Worm (Caenorhabditis elegans) whole organism, L1 larva: ENCODE data around the gene ZK1290.7.

ENCODE experiments used
- C04F5.9 ChIP-seq: sonication (generic microtip); optimal IDR thresholded peaks from 2 replicates; lab custom pipeline; 2016; ENCODE audit warnings: missing genetic modification characterization, missing compliant biosample characterization
- C16A3.4 ChIP-seq: fragments of 150-350 bp; optimal IDR thresholded peaks from 2 replicates; lab custom pipeline; 2014; ENCODE audit warnings: missing biosample characterization, missing genetic modification characterization
- Y116A8C.19 ChIP-seq: sonication (generic microtip); optimal IDR thresholded peaks from 2 replicates; lab custom pipeline; 2016; ENCODE audit warnings: missing compliant biosample characterization, missing genetic modification characterization, borderline replicate concordance
- aha-1 ChIP-seq: fragments of 150-350 bp; optimal IDR thresholded peaks from 2 replicates; lab custom pipeline; 2014; ENCODE audit warnings: missing biosample characterization, missing genetic modification characterization
- ama-1 ChIP-seq: fragments of 150-350 bp; optimal IDR thresholded peaks from 2 replicates; lab custom pipeline; 2014
- blmp-1 ChIP-seq: fragments of 150-350 bp; optimal IDR thresholded peaks from 2 replicates; lab custom pipeline; 2014; ENCODE audit warnings: missing biosample characterization, missing genetic modification characterization
- ceh-63 ChIP-seq: fragments of 200-800 bp; sonication (Bioruptor generic); optimal IDR thresholded peaks from 2 replicates; lab custom pipeline; 2018; ENCODE audit warnings: mild to moderate bottlenecking, missing genetic modification characterization, missing compliant biosample characterization
- ceh-8 ChIP-seq: fragments of 200-800 bp; sonication (Bioruptor generic); optimal IDR thresholded peaks from 2 replicates; lab custom pipeline; 2018; ENCODE audit warnings: mild to moderate bottlenecking, missing genetic modification characterization, moderate library complexity, missing compliant biosample characterization
- ceh-90 ChIP-seq: sonication (generic microtip); optimal IDR thresholded peaks from 2 replicates; lab custom pipeline; 2016; ENCODE audit warnings: missing genetic modification characterization, missing compliant biosample characterization
- ces-1 ChIP-seq: fragments of 150-350 bp; optimal IDR thresholded peaks from 2 replicates; lab custom pipeline; 2014; ENCODE audit warnings: missing biosample characterization, missing genetic modification reagents, missing genetic modification characterization
- dpl-1 ChIP-seq, 3 experiments: fragments of 150-350 bp in 2 of 3; sonication (generic microtip) in 1 of 3; optimal IDR thresholded peaks; 2 replicates each; lab custom pipeline; 2014 to 2017; ENCODE audit warnings: missing biosample characterization in 3 of 3, missing genetic modification characterization in 3 of 3, missing genetic modification reagents in 3 of 3
- efl-1 ChIP-seq, 4 experiments: fragments of 150-350 bp; optimal IDR thresholded peaks in 3 of 4; peaks in 1 of 4; 1 replicate in 1 of 4; 2 replicates in 3 of 4; lab custom pipeline; 2014; ENCODE audit warnings: missing biosample characterization in 2 of 4, missing genetic modification characterization in 2 of 4, missing genetic modification reagents in 2 of 4
- elt-2 ChIP-seq: sonication (generic microtip); optimal IDR thresholded peaks from 2 replicates; lab custom pipeline; 2016; ENCODE audit warnings: missing genetic modification characterization, mild to moderate bottlenecking, inconsistent platforms, missing compliant biosample characterization, missing genetic modification reagents
- ets-5 ChIP-seq: fragments of 200-800 bp; sonication (Bioruptor generic); IDR thresholded peaks from 2 replicates; pipeline ENCODE4 v1.3.6; 2022; ENCODE audit warnings: missing genetic modification characterization, missing compliant biosample characterization
- fkh-8 ChIP-seq: sonication (generic microtip); optimal IDR thresholded peaks from 2 replicates; lab custom pipeline; 2016; ENCODE audit warnings: mild to moderate bottlenecking, missing genetic modification characterization, missing compliant biosample characterization
- fos-1 ChIP-seq: fragments of 150-350 bp; optimal IDR thresholded peaks from 2 replicates; lab custom pipeline; 2014; ENCODE audit warnings: missing biosample characterization, missing genetic modification characterization
- hlh-17 ChIP-seq: fragments of 200-800 bp; sonication (Bioruptor generic); optimal IDR thresholded peaks from 2 replicates; lab custom pipeline; 2018; ENCODE audit warnings: missing genetic modification characterization, mild to moderate bottlenecking, missing compliant biosample characterization, moderate library complexity, borderline replicate concordance
- hlh-4 ChIP-seq: sonication (generic microtip); optimal IDR thresholded peaks from 2 replicates; lab custom pipeline; 2016; ENCODE audit warnings: mild to moderate bottlenecking, missing genetic modification characterization, missing compliant biosample characterization
- lin-35 ChIP-seq, 2 experiments: fragments of 150-350 bp; optimal IDR thresholded peaks; 2 replicates each; lab custom pipeline; 2014; ENCODE audit warnings: missing biosample characterization in 2 of 2, missing genetic modification characterization in 2 of 2, missing genetic modification reagents in 2 of 2
- lir-3 ChIP-seq: sonication (generic microtip); optimal IDR thresholded peaks from 2 replicates; lab custom pipeline; 2016; ENCODE audit warnings: mild to moderate bottlenecking, missing genetic modification characterization, moderate library complexity, missing compliant biosample characterization; ENCODE audit not compliant: poor library complexity
- mef-2 ChIP-seq: fragments of 150-350 bp; optimal IDR thresholded peaks from 2 replicates; lab custom pipeline; 2014; ENCODE audit warnings: missing biosample characterization, missing genetic modification characterization
- nhr-11 ChIP-seq: fragments of 150-350 bp; optimal IDR thresholded peaks from 2 replicates; lab custom pipeline; 2014; ENCODE audit warnings: missing biosample characterization, missing genetic modification characterization
- nhr-12 ChIP-seq: sonication (generic microtip); optimal IDR thresholded peaks from 2 replicates; lab custom pipeline; 2017; ENCODE audit warnings: missing biosample characterization, missing genetic modification characterization
- nhr-20 ChIP-seq: sonication (generic microtip); optimal IDR thresholded peaks from 2 replicates; lab custom pipeline; 2016; ENCODE audit warnings: mild to moderate bottlenecking, missing genetic modification characterization, missing compliant biosample characterization
- nhr-237 ChIP-seq: fragments of 150-350 bp; optimal IDR thresholded peaks from 2 replicates; lab custom pipeline; 2014; ENCODE audit warnings: missing biosample characterization, missing genetic modification characterization
- nhr-28 ChIP-seq: fragments of 150-350 bp; optimal IDR thresholded peaks from 2 replicates; lab custom pipeline; 2014; ENCODE audit warnings: missing biosample characterization, missing genetic modification characterization
- nhr-76 ChIP-seq: sonication (generic microtip); optimal IDR thresholded peaks from 2 replicates; lab custom pipeline; 2017; ENCODE audit warnings: missing biosample characterization, missing genetic modification characterization
- nhr-84 ChIP-seq: sonication (generic microtip); optimal IDR thresholded peaks from 2 replicates; lab custom pipeline; 2017; ENCODE audit warnings: missing biosample characterization, missing genetic modification characterization
- nhr-85 ChIP-seq: sonication (generic microtip); peaks from one replicate; lab custom pipeline; 2016; ENCODE audit warnings: missing genetic modification characterization, inconsistent platforms, missing compliant biosample characterization
- nhr-90 ChIP-seq: sonication (generic microtip); optimal IDR thresholded peaks from 2 replicates; lab custom pipeline; 2016; ENCODE audit warnings: mild to moderate bottlenecking, missing genetic modification characterization, missing compliant biosample characterization; ENCODE audit not compliant: poor library complexity
- rnt-1 ChIP-seq: sonication (generic microtip); optimal IDR thresholded peaks from 2 replicates; lab custom pipeline; 2016; ENCODE audit warnings: mild to moderate bottlenecking, missing genetic modification characterization, moderate library complexity, missing compliant biosample characterization
- sox-4 ChIP-seq: sonication (generic microtip); optimal IDR thresholded peaks from 2 replicates; lab custom pipeline; 2016; ENCODE audit warnings: missing genetic modification characterization, missing compliant biosample characterization
- tlp-1 ChIP-seq: fragments of 150-350 bp; optimal IDR thresholded peaks from 2 replicates; lab custom pipeline; 2014; ENCODE audit warnings: missing biosample characterization, missing genetic modification characterization
- unc-130 ChIP-seq: fragments of 150-350 bp; optimal IDR thresholded peaks from 2 replicates; lab custom pipeline; 2017; ENCODE audit warnings: missing biosample characterization, missing genetic modification characterization, inconsistent platforms
- unc-30 ChIP-seq: sonication (generic microtip); optimal IDR thresholded peaks from 2 replicates; lab custom pipeline; 2017; ENCODE audit warnings: missing biosample characterization, missing genetic modification characterization
- unc-62 ChIP-seq: fragments of 150-350 bp; optimal IDR thresholded peaks from 2 replicates; lab custom pipeline; 2014; ENCODE audit warnings: missing biosample characterization, missing genetic modification reagents, missing genetic modification characterization
- unc-86 ChIP-seq: sonication (generic microtip); optimal IDR thresholded peaks from 2 replicates; lab custom pipeline; 2016; ENCODE audit warnings: missing genetic modification characterization, missing compliant biosample characterization
- unc-98 ChIP-seq: fragments of 200-800 bp; sonication (Bioruptor generic); IDR thresholded peaks from 2 replicates; pipeline ENCODE4 v1.3.6; 2022; ENCODE audit warnings: missing genetic modification characterization, missing compliant biosample characterization
- vab-15 ChIP-seq: sonication (generic microtip); optimal IDR thresholded peaks from 2 replicates; lab custom pipeline; 2017; ENCODE audit warnings: missing genotype, mild to moderate bottlenecking, missing genetic modification characterization, missing compliant biosample characterization
- zag-1 ChIP-seq: fragments of 150-350 bp; optimal IDR thresholded peaks from 2 replicates; lab custom pipeline; 2014; ENCODE audit warnings: missing biosample characterization, missing genetic modification characterization
- zip-4 ChIP-seq: fragments of 200-800 bp; sonication (Bioruptor generic); optimal IDR thresholded peaks from 2 replicates; lab custom pipeline; 2018; ENCODE audit warnings: mild to moderate bottlenecking, missing genetic modification characterization, moderate library complexity, missing compliant biosample characterization
- ztf-4 ChIP-seq: fragments of 150-350 bp; optimal IDR thresholded peaks from 2 replicates; lab custom pipeline; 2014; ENCODE audit warnings: missing biosample characterization, missing genetic modification characterization

Gene ZK1290.7

DNA sequence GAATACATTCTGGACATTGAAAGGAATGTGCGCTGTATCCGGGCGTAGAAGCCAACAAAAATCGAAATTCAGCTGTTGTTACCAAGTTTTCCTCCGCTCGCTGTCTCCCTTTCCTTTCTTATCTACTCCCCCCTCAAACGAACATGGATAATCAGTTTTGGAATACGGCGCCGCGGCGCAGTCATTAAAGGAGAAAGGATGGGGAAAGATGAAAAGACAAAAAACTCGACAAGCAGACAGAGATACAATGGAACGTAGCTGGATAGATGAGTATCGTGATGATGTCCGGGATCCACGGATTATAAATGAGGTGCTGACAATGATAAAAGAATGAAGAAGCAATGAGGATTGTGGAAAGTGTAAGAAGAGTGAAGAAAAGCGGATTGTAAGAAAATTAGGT, 20.0 kb upstream of the ZK1290.7 start:
- no peak for TF ChIP-seq nhr-12
- peak; percentile 17 for TF ChIP-seq ztf-4 (tag; lab: Kevin White, UChicago)
- peak; percentile 85 for TF ChIP-seq ama-1 (lab: Kevin White, UChicago)
- TF ChIP-seq unc-98 (GFP tag; lab: Robert Waterston, UW) = no peak
- peak; percentile 97 for TF ChIP-seq blmp-1
- no peak for TF ChIP-seq C16A3.4 (tag; lab: Kevin White, UChicago)

DNA sequence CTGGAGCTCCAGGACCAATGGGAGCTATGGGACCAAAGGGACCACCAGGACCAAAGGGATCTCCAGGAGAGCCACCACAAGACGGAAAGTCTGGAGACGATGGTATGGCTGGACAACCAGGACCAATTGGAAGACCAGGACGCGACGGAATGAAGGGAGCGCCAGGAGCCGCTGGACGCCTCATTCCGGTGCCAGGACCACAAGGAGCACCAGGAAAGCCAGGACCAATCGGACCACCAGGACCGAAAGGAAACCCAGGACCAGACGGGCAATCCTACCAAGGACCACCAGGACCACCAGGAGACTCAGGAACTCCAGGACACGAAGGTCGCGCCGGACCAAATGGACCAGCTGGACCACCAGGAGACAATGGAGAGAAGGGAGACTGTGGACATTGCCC, 19.4 kb upstream of the ZK1290.7 start:
- TF ChIP-seq fos-1 (tag; lab: Kevin White, UChicago) (no peak), mef-2 (tag; lab: Kevin White, UChicago) (no peak), rnt-1 (tag; lab: Kevin White, UChicago) (no peak), nhr-11 (tag; lab: Kevin White, UChicago) (no peak), nhr-90 (tag; lab: Kevin White, UChicago) (no peak), fkh-8 (tag; lab: Kevin White, UChicago) (no peak), nhr-85 (tag; lab: Kevin White, UChicago) (no peak), lir-3 (tag; lab: Kevin White, UChicago) (no peak), nhr-237 (tag; lab: Kevin White, UChicago) (no peak), nhr-84 (no peak), ces-1 (GFP tag; lab: Kevin White, UChicago) (no peak), ztf-4 (tag; lab: Kevin White, UChicago) (no peak)
- TF ChIP-seq, all 84 proteins: peak for 0

DNA sequence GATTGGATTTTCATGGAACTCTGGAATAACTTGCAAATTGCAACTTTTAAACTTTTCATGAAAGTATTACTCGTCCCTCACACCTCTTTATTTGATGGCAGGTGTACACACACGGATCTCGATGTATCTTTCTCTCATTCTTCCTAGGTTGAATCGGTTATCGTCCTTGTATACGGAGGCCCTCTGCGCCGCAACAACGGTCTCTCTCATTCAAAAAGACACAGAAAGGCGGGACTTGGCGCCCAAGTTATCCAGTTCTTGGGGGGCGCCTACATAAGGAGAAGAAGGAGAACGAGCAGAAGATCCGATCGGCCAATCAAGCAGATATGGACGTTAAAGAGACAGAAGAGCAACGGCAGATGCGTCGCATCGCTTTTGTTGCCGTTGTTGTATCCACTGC, 18.4 kb upstream of the ZK1290.7 start, which contains the start of gene rol-8:
Gene rol-8 (plus strand): TSS at position 301 of the 400 bp plus-strand sequence.
- TF ChIP-seq tlp-1 (no peak), blmp-1 (peak; percentile 9)

- peak; percentile 58 for TF ChIP-seq blmp-1
- no peak for TF ChIP-seq tlp-1
- no peak for TF ChIP-seq nhr-28
- TF ChIP-seq elt-2 (tag; lab: Kevin White, UChicago) = no peak
Observed at ce11 chrII:7542952-7543351, 17.6 kb upstream of the ZK1290.7 start.

DNA sequence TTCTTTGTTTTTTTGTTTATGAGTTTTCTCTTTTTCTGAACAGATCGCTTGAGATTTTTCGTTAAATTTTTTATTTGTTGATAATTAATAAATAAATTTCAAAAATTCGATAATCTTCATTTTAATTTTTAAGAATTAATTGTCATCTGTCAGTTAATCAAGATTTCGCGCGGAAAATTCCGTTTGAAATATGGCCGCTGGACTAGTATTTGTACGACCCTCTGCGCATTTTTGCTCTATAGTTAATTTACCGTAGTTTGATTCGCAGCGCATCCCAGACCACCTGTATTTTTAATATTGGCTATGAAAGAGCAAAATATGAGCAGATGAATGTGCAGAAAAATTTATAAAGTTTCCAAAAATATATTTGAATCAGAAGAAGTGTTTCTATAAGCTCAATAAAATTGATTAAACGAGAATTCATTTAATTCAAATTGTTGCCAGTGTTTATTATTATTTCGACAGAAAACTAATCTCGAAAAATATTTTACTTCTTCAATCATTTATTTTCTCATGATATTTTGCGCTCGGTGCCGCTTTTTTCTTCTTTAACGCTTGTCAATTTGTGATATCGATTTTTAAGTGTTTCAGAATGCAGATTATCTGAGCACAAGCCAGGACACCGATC, 12.4 kb upstream of the ZK1290.7 start, which contains the start of gene nfi-1:
Gene nfi-1 (plus strand): TSS at position 578 of the 628 bp plus-strand sequence.
- TF ChIP-seq ceh-63 (GFP tag; lab: Kevin White, UChicago) (no peak), unc-62 (GFP tag; lab: Kevin White, UChicago) (no peak), zag-1 (tag; lab: Kevin White, UChicago) (no peak), sox-4 (no peak), hlh-4 (no peak), ztf-4 (tag; lab: Kevin White, UChicago) (no peak), C04F5.9 (no peak), nhr-20 (tag; lab: Kevin White, UChicago) (peak; percentile 58), fkh-8 (tag; lab: Kevin White, UChicago) (no peak), aha-1 (no peak), fos-1 (tag; lab: Kevin White, UChicago) (no peak), lin-35 (GFP tag; optimal IDR thresholded peaks at IDR 0.05; lab: Kevin White, UChicago) (peak; percentile 74 to 88), unc-98 (GFP tag; lab: Robert Waterston, UW) (no peak), Y116A8C.19 (no peak), vab-15 (tag; lab: Kevin White, UChicago) (peak; percentile 18), efl-1 (optimal IDR thresholded peaks at IDR 0.05; lab: Kevin White, UChicago) (peak; percentile 44 to 80), efl-1 (GFP tag; optimal IDR thresholded peaks at IDR 0.05 in 1 of 2; lab: Kevin White, UChicago) (peak; percentile 82 to 97), ets-5 (GFP tag; lab: Robert Waterston, UW) (no peak), unc-130 (tag; lab: Kevin White, UChicago) (peak; percentile 55), nhr-12 (no peak), nhr-85 (tag; lab: Kevin White, UChicago) (peak; percentile 13), blmp-1 (peak; percentile 65), dpl-1 (GFP tag; optimal IDR thresholded peaks at IDR 0.05; lab: Kevin White, UChicago) (peak; percentile 65 to 87 (median 76)), unc-86 (no peak), nhr-76 (tag; lab: Kevin White, UChicago) (no peak), zip-4 (no peak), lir-3 (tag; lab: Kevin White, UChicago) (peak; percentile 67), unc-30 (tag; lab: Kevin White, UChicago) (no peak), hlh-17 (GFP tag; lab: Kevin White, UChicago) (no peak), ceh-90 (tag; lab: Kevin White, UChicago) (no peak), tlp-1 (no peak), ceh-8 (no peak), nhr-11 (tag; lab: Kevin White, UChicago) (no peak), nhr-90 (tag; lab: Kevin White, UChicago) (peak; percentile 11)
